Fruit fly (Drosophila melanogaster) ovary, adult (tissue): ENCODE results near the gene hth.

ENCODE experiments used
- CG17801 ChIP-seq: fragments of 200-800 bp; optimal IDR thresholded peaks from 2 replicates; lab custom pipeline; 2019; ENCODE audit warnings: missing biosample characterization, mild to moderate bottlenecking, missing genetic modification characterization, moderate library complexity; ENCODE audit not compliant: partially characterized antibody

Gene hth

DNA sequence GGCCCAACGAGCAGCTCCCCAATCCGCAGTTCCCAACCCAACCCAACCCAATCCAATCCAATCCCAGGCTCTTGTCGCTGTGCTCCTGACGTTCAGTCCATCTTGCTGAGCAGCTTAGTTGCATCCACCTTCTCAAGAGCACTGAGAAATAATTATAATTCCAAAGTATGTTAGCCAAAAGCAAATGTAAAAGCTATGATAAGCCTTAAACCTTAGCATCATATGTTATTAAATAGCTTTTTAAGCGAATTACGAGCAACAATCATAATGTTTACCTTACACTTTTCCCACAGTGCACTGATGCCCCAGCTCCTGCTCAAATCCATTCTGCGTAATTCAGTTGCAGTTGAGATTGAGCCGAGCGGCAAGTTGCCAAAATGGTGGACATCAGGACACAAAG is 30.6 kb upstream of the hth start:
- TF ChIP-seq CG17801 (GFP tag; lab: Kevin White, UChicago), result no peak

dm6 chr3R:10667964-10668363 is 28.6 kb upstream of the hth start:
- TF ChIP-seq CG17801 (GFP tag; lab: Kevin White, UChicago), result no peak

DNA sequence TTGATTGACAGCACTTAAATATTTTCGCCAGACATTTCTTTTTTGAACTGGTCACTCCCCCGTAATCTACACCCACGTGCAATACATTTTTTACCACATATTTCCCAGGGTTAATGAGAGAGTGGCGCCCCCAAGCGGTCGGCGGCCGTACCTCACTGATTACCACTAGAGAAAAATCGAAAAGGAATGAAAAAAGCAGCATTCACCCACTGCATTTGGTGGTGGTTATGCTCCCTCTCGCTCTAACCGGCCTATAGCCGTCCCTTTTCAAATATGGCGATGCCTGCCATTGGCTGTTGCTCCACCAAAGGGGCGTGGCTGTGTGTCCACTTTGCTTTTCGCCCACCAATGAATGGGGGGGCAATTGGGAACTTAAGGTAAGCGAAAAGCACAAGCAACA is 25.6 kb upstream of the hth start:
- no peak for TF ChIP-seq CG17801 (GFP tag; lab: Kevin White, UChicago)

DNA sequence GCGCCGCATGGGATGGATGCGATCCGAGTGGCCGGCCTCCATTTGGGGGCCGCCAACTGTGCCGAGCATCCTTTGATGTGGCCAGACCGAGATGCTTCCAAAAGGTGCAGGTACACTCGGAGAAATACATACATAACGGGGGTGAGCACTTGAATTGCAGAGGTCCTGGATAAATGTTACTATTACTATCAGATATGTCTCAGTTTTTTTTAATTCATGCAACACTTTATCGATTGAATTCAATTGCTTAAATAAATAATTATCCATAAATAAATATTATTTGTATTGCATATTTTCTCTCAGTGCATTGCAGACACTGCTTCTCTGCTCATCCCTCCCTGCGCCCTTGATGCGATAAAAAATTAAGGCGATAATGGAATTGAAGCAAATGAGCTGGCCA is 21.7 kb upstream of the hth start:
- TF ChIP-seq CG17801 (GFP tag; lab: Kevin White, UChicago), result no peak

- no peak for TF ChIP-seq CG17801 (GFP tag; lab: Kevin White, UChicago)
Measured at dm6 chr3R:10659563-10659962, 20.2 kb upstream of the hth start.

DNA sequence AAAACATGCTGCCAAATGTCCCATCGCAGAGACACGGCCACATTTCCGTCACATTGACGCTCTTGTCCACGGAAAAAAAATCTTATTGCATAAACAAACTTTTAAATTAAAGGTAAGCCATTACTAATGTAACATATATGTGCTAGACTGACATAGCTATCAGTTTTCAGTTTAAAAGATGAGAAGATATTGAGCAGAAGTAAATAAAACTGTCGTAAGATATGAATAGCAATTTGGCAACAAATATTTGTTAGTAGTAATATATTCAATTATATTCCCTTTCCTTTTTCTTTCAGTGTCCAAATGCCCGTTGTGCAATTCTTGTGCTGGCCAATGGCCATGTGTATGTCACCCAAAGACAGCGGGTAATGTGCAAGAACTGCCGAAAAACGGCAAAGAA is 19.4 kb upstream of the hth start:
- no peak for TF ChIP-seq CG17801 (GFP tag; lab: Kevin White, UChicago)

- TF ChIP-seq CG17801 (GFP tag; lab: Kevin White, UChicago), result no peak
Measured at dm6 chr3R:10656578-10656977, 17.2 kb upstream of the hth start.

- TF ChIP-seq CG17801 (GFP tag; lab: Kevin White, UChicago), result no peak
Measured at dm6 chr3R:10655968-10656367, 16.6 kb upstream of the hth start.

DNA sequence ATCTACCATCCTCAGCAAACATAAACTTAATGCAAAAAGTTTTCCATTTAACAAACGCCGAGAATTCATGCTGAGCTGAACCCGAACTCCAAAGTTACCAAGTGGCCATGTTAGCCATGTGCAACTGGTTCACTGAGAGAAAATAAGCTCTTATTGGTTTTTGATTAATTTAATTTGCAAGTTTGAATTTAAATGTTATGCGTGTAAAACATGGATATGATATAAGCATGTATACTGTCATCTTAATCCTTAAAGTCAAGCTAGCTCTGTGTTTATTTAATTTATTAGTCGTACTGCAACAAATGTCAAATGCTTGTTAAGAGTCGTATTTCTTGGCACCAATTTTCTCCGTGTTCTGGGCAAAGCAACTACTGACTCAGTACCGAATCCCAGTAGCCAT is 15.3 kb upstream of the hth start:
- TF ChIP-seq CG17801 (GFP tag; lab: Kevin White, UChicago), result no peak

DNA sequence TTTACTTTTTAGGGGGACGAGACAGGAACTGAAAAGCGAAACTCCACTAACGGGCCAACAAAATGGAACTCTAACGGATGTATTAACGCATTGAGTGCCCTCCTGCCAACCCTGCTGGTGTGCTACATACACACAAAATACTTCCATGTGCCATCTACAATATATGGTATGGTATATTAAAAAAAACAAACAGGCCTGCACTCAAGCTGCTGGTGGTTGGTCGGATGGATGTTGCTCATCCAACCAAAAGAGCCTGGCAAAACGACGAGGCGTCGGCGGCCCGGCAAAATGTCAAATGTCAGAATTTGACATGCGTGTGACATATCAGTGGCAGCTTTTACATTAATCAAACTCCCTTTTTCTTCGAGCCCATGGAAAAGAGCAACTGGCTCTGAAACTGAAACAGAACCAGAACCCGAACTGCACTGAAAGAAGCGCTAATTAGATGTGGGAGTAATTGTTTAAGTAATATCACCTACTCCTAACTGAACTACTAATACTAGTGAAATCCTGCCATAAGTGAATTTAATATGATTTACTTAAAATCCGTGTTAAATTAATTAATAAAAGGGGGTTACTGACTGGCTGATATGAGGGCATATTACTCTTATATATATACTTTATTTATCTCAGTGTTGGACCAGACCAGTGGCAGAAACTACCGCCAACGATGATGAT is 11.4 kb upstream of the hth start:
- TF ChIP-seq CG17801 (GFP tag; lab: Kevin White, UChicago), result no peak

DNA sequence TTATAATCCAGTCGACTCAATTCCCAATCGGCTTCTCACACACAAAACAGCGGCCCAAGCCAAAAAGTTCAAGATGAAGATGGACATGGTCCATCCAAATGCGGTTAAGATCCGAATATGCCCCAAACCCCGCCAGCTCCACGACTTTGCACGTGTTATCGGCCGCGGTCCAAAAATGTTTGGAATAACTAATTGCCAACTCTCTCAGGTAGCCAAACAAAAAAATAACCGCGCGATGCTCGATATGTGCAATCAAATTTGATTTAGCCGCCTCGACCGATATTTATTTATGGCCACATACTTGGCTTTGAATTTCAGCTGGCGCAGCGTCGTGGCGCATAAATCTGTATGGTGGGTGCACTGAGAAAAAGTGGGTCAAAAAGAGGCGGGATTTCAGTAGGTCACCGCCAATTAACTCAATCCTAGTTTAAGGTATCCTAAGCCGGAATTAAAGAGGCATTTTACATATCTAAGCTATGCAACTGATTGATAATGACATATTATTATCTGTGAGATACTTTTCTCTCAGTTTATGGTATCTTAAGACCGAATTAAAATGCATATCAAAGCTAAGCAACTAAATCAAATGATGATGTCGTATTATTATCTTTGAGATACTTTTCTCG is 9.3 kb upstream of the hth start:
- no peak for TF ChIP-seq CG17801 (GFP tag; lab: Kevin White, UChicago)

- TF ChIP-seq CG17801 (GFP tag; lab: Kevin White, UChicago), result no peak
Measured at dm6 chr3R:10647171-10647570, 7.8 kb upstream of the hth start.

dm6 chr3R:10645508-10645907 is 6.1 kb upstream of the hth start:
- TF ChIP-seq CG17801 (GFP tag; lab: Kevin White, UChicago), result no peak

- no peak for TF ChIP-seq CG17801 (GFP tag; lab: Kevin White, UChicago)
Measured at dm6 chr3R:10643077-10643784, 3.9 kb upstream of the hth start.

DNA sequence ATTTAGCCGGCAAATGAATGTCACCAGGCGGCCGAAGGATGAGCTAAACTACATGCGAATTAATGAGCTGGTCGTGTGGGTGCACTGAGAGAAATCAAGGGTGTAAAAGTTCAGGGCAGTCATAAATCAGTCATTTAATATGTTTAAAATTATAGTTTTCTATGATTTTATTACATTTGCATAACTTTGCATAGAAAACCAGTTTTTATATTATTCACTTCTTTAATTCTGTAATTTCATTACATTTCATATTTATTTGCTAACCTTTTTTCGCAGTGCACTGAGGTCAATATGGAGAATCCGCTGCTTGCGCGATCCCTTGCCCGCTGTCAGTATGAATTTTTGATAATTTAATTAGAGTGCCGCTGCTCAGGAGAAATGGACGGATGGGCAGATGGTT is 1.9 kb upstream of the hth start:
- TF ChIP-seq CG17801 (GFP tag; lab: Kevin White, UChicago), result no peak
